Comparison of ENCODE assay signal across 5 fruit fly cellular contexts in the genomic region with DNA sequence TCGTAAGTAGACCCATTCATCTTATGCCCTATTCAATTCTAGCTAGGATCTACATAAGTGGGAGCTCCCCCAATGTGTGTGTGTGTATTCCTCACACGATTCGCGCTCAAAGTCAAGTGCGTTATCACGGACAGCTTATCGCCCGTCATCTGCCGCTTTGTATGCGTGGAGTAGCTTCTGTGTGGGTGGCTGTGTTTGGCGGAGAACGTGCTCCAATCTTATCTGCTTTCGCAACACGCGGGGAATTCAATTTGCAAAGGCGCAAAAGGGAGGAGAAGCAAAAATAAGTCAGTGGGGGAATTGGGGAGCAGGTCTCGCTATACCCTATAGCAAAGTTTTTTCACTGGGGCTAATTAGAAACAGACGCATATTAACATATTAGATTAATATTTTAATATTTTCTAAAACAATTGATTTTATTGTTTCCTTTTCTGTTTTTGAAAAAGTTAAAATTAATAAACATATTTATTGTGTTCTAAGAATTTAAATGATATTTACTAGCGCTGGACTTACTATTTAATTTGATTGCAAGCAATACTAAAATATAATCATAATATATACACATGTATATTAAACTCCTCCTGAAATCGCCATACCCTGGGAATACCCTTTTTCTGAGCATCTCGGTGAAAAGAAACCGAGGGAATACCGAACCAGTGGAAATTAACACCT.
TF ChIP-seq lines count a peak whose summit lies in the region.

No protein-coding gene starts in this region.

TF ChIP-seq in whole organism, adult, 20 proteins besides CTCF, POLR2A, EP300 and RAD21 (continued from another document):
- TF ChIP-seq Hr96 (GFP tag; optimal IDR thresholded peaks at IDR 0.05; lab: Kevin White, UChicago) (no peak), Crg-1 (GFP tag; optimal IDR thresholded peaks at IDR 0.05; lab: Kevin White, UChicago) (peak; percentile 9), CG33017 (tag; optimal IDR thresholded peaks at IDR 0.05; lab: Kevin White, UChicago) (peak; percentile 66), tj (GFP tag; optimal IDR thresholded peaks at IDR 0.05; lab: Kevin White, UChicago) (no peak)

TF ChIP-seq in whole organism, embryonic, 481 proteins besides CTCF, POLR2A, EP300 and RAD21 (continued from another document and continues in another):
- TF ChIP-seq Gsc (GFP tag; IDR thresholded peaks at IDR 0.05; lab: Robert Waterston, UW) (no peak), Hey (tag; optimal IDR thresholded peaks at IDR 0.05; lab: Kevin White, UChicago) (peak; percentile 28), Dbx (GFP tag; IDR thresholded peaks at IDR 0.05; lab: Robert Waterston, UW) (peak; percentile 63; the same call in 1 of the 3 replicates), gcm2 (GFP tag; optimal IDR thresholded peaks at IDR 0.05; lab: Kevin White, UChicago) (no peak), CG9932 (GFP tag; IDR thresholded peaks at IDR 0.05; lab: Robert Waterston, UW) (peak; percentile 52; the same call in 1 of the 2 replicates), ind (GFP tag; optimal IDR thresholded peaks at IDR 0.05; lab: Kevin White, UChicago) (peak; percentile 38), lilli (GFP tag; optimal IDR thresholded peaks at IDR 0.05; lab: Kevin White, UChicago) (peak; percentile 46), CG5245 (GFP tag; optimal IDR thresholded peaks at IDR 0.05; lab: Kevin White, UChicago) (no peak), CG7963 (GFP tag; IDR thresholded peaks at IDR 0.05; lab: Robert Waterston, UW; ENCODE audit: partially characterized antibody) (no peak), CG14710 (tag; optimal IDR thresholded peaks at IDR 0.05; lab: Kevin White, UChicago) (no peak), Oaz (GFP tag; IDR thresholded peaks at IDR 0.05; lab: Robert Waterston, UW) (no peak), CG34376 (GFP tag; optimal IDR thresholded peaks at IDR 0.05; lab: Kevin White, UChicago) (peak; percentile 15), Ets65A (GFP tag; lab: Kevin White, UChicago) (no peak), CG7839 (tag; optimal IDR thresholded peaks at IDR 0.05; lab: Kevin White, UChicago) (peak; percentile 53), shn (GFP tag; optimal IDR thresholded peaks at IDR 0.05; lab: Kevin White, UChicago) (no peak), CG16815 (GFP tag; optimal IDR thresholded peaks at IDR 0.05; lab: Kevin White, UChicago) (peak; percentile 54), lab (GFP tag; optimal IDR thresholded peaks at IDR 0.05; lab: Kevin White, UChicago) (peak; percentile 73), grn (GFP tag; optimal IDR thresholded peaks at IDR 0.05; lab: Kevin White, UChicago) (peak; percentile 71), CG11247 (GFP tag; IDR thresholded peaks at IDR 0.05; lab: Robert Waterston, UW) (peak; percentile 30; the same call in 1 of the 2 replicates), Atf6 (GFP tag; IDR thresholded peaks at IDR 0.05; lab: Robert Waterston, UW) (0 out of 2 replicates have a peak, but pooled peaks have one; percentile 28), seq (GFP tag; IDR thresholded peaks at IDR 0.05; lab: Robert Waterston, UW) (no peak), Fer1 (GFP tag; optimal IDR thresholded peaks at IDR 0.05; lab: Kevin White, UChicago) (peak; percentile 63), Med (GFP tag; lab: Kevin White, UChicago) (peak; percentile 41), ase (GFP tag; IDR thresholded peaks at IDR 0.05; lab: Robert Waterston, UW) (no peak), bcd (GFP tag; optimal IDR thresholded peaks at IDR 0.05; lab: Kevin White, UChicago) (peak; percentile 48), chif (GFP tag; optimal IDR thresholded peaks at IDR 0.05; lab: Kevin White, UChicago) (no peak), CG4617 (GFP tag; optimal IDR thresholded peaks at IDR 0.05; lab: Kevin White, UChicago; ENCODE audit: borderline replicate concordance) (no peak), az2 (GFP tag; optimal IDR thresholded peaks at IDR 0.05; lab: Kevin White, UChicago) (no peak), ci (GFP tag; IDR thresholded peaks at IDR 0.05; lab: Robert Waterston, UW) (0 out of 3 replicates have a peak, but pooled peaks have one; percentile 11)

TF ChIP-seq in whole organism, prepupa, 60 proteins besides CTCF, POLR2A, EP300 and RAD21 (continued from another document and continues in another):
- TF ChIP-seq pdm3 (GFP tag; optimal IDR thresholded peaks at IDR 0.05; lab: Kevin White, UChicago) (peak; percentile 82), Sox102F (GFP tag; optimal IDR thresholded peaks at IDR 0.05; lab: Kevin White, UChicago) (peak; percentile 73), CG11902 (GFP tag; optimal IDR thresholded peaks at IDR 0.05; lab: Kevin White, UChicago) (peak; percentile 79), CG8632 (GFP tag; optimal IDR thresholded peaks at IDR 0.05; lab: Kevin White, UChicago) (peak; percentile 88), CG7368 (GFP tag; optimal IDR thresholded peaks at IDR 0.05; lab: Kevin White, UChicago) (peak; percentile 76), achi (GFP tag; optimal IDR thresholded peaks at IDR 0.05; lab: Kevin White, UChicago) (peak; percentile 83), CG8319 (GFP tag; optimal IDR thresholded peaks at IDR 0.05; lab: Kevin White, UChicago) (peak; percentile 79), CG16779 (tag; optimal IDR thresholded peaks at IDR 0.05; lab: Kevin White, UChicago) (peak; percentile 59), Ets96B (tag; optimal IDR thresholded peaks at IDR 0.05; lab: Kevin White, UChicago) (peak; percentile 88), spab (GFP tag; optimal IDR thresholded peaks at IDR 0.05; lab: Kevin White, UChicago) (peak; percentile 64), acj6 (GFP tag; optimal IDR thresholded peaks at IDR 0.05; lab: Kevin White, UChicago) (peak; percentile 89), CG8119 (GFP tag; IDR thresholded peaks at IDR 0.05; lab: Robert Waterston, UW) (peak; percentile 78), Eip93F (GFP tag; optimal IDR thresholded peaks at IDR 0.05; lab: Kevin White, UChicago) (peak; percentile 66), CG6276 (GFP tag; optimal IDR thresholded peaks at IDR 0.05; lab: Kevin White, UChicago) (peak; percentile 44), Sox14 (GFP tag; optimal IDR thresholded peaks at IDR 0.05; lab: Kevin White, UChicago) (peak; percentile 71), Eip75B (GFP tag; optimal IDR thresholded peaks at IDR 0.05; lab: Kevin White, UChicago) (peak; percentile 58), CG32006 (GFP tag; optimal IDR thresholded peaks at IDR 0.05; lab: Kevin White, UChicago) (peak; percentile 86), CG15336 (GFP tag; IDR thresholded peaks at IDR 0.05; lab: Robert Waterston, UW) (peak; percentile 78; the same call in 1 of the 2 replicates), Gug (GFP tag; IDR thresholded peaks at IDR 0.05; lab: Robert Waterston, UW) (no peak), Smox (GFP tag; optimal IDR thresholded peaks at IDR 0.05; lab: Kevin White, UChicago) (peak; percentile 89), Hr4 (GFP tag; optimal IDR thresholded peaks at IDR 0.05; lab: Kevin White, UChicago) (peak; percentile 71), svp (GFP tag; lab: Kevin White, UChicago) (peak; percentile 87), CG9139 (GFP tag; optimal IDR thresholded peaks at IDR 0.05; lab: Kevin White, UChicago) (peak; percentile 38), Ets21C (GFP tag; optimal IDR thresholded peaks at IDR 0.05; lab: Kevin White, UChicago) (peak; percentile 60), CG31627 (GFP tag; optimal IDR thresholded peaks at IDR 0.05; lab: Kevin White, UChicago) (peak; percentile 84), Hr39 (GFP tag; optimal IDR thresholded peaks at IDR 0.05; lab: Kevin White, UChicago) (peak; percentile 79), CG34406 (GFP tag; optimal IDR thresholded peaks at IDR 0.05; lab: Kevin White, UChicago) (peak; percentile 90), CG3032 (tag; optimal IDR thresholded peaks at IDR 0.05; lab: Kevin White, UChicago) (peak; percentile 72), esn (GFP tag; optimal IDR thresholded peaks at IDR 0.05; lab: Kevin White, UChicago) (peak; percentile 93), Sox15 (GFP tag; optimal IDR thresholded peaks at IDR 0.05; lab: Kevin White, UChicago) (peak; percentile 81), Met (GFP tag; optimal IDR thresholded peaks at IDR 0.05; lab: Kevin White, UChicago) (peak; percentile 88)

TF ChIP-seq in whole organism, pupa, 21 proteins besides CTCF, POLR2A, EP300 and RAD21 (continued from another document):
- TF ChIP-seq CG10348 (GFP tag; IDR thresholded peaks at IDR 0.05; lab: Robert Waterston, UW), result no peak
- TF ChIP-seq Snoo (tag; optimal IDR thresholded peaks at IDR 0.05; lab: Kevin White, UChicago), result peak; percentile 87
- peak; percentile 40 for TF ChIP-seq Pif1A (GFP tag; optimal IDR thresholded peaks at IDR 0.05; lab: Kevin White, UChicago)

TF ChIP-seq in whole organism, wandering third instar larva, 38 proteins besides CTCF, POLR2A, EP300 and RAD21 (continued from another document):
- TF ChIP-seq Hnf4 (GFP tag; optimal IDR thresholded peaks at IDR 0.05; lab: Kevin White, UChicago), result peak; percentile 35
- no peak for TF ChIP-seq Myc (optimal IDR thresholded peaks at IDR 0.05; lab: Kevin White, UChicago)
- peak; percentile 40 for TF ChIP-seq CG9705 (GFP tag; optimal IDR thresholded peaks at IDR 0.05; lab: Kevin White, UChicago)
- no peak for TF ChIP-seq Hr78 (GFP tag; optimal IDR thresholded peaks at IDR 0.05; lab: Kevin White, UChicago)
- peak; percentile 89 for TF ChIP-seq dmrt93B (GFP tag; optimal IDR thresholded peaks at IDR 0.05; lab: Kevin White, UChicago)
- no peak for TF ChIP-seq Dfd (GFP tag; optimal IDR thresholded peaks at IDR 0.05; lab: Kevin White, UChicago)
- TF ChIP-seq foxo (GFP tag; optimal IDR thresholded peaks at IDR 0.05; lab: Kevin White, UChicago), result peak in 1 of 2 experiments; percentile 94
- peak; percentile 3 for TF ChIP-seq dsf (GFP tag; optimal IDR thresholded peaks at IDR 0.05; lab: Kevin White, UChicago; ENCODE audit: borderline replicate concordance)
- no peak for TF ChIP-seq Abd-B (GFP tag; optimal IDR thresholded peaks at IDR 0.05; lab: Kevin White, UChicago)
- TF ChIP-seq fru (GFP tag; optimal IDR thresholded peaks at IDR 0.05; lab: Kevin White, UChicago), result peak; percentile 77
- no peak for TF ChIP-seq Rel (GFP tag; optimal IDR thresholded peaks at IDR 0.05; lab: Kevin White, UChicago)
- TF ChIP-seq Rel (tag; optimal IDR thresholded peaks at IDR 0.05; lab: Kevin White, UChicago), result peak; percentile 96
- peak; percentile 59 for TF ChIP-seq br (GFP tag; optimal IDR thresholded peaks at IDR 0.05; lab: Kevin White, UChicago)
- no peak for TF ChIP-seq N (GFP tag; optimal IDR thresholded peaks at IDR 0.05; lab: Kevin White, UChicago)
- peak; percentile 28 for TF ChIP-seq sage (GFP tag; optimal IDR thresholded peaks at IDR 0.05; lab: Kevin White, UChicago)
- TF ChIP-seq woc (GFP tag; optimal IDR thresholded peaks at IDR 0.05; lab: Kevin White, UChicago), result peak; percentile 34
- TF ChIP-seq Dif (GFP tag; optimal IDR thresholded peaks at IDR 0.05; lab: Kevin White, UChicago; ENCODE audit: partially characterized antibody), result no peak
- no peak for TF ChIP-seq dl (GFP tag; optimal IDR thresholded peaks at IDR 0.05; lab: Kevin White, UChicago; ENCODE audit: insufficient read depth in 1 of 2, partially characterized antibody in 2 of 2)
- no peak for TF ChIP-seq CG32264 (GFP tag; optimal IDR thresholded peaks at IDR 0.05; lab: Kevin White, UChicago)
- TF ChIP-seq CrebA (GFP tag; optimal IDR thresholded peaks at IDR 0.05; lab: Kevin White, UChicago; ENCODE audit: borderline replicate concordance), result no peak
